Worm (Caenorhabditis elegans): ENCODE results near the gene F44E7.4.

The F44E7.4 gene

ce11 chrV:5778216-5778615, 1.5 kb upstream of the F44E7.4 start (continued):
- peak; percentile 44; the same call in 1 of the 2 replicates for TF ChIP-seq ctbp-1 (GFP tag; IDR thresholded peaks at IDR 0.05)
- 0 out of 2 replicates have a peak, but pooled peaks have one; percentile 18 for TF ChIP-seq nhr-42 (GFP tag; IDR thresholded peaks at IDR 0.05)

DNA sequence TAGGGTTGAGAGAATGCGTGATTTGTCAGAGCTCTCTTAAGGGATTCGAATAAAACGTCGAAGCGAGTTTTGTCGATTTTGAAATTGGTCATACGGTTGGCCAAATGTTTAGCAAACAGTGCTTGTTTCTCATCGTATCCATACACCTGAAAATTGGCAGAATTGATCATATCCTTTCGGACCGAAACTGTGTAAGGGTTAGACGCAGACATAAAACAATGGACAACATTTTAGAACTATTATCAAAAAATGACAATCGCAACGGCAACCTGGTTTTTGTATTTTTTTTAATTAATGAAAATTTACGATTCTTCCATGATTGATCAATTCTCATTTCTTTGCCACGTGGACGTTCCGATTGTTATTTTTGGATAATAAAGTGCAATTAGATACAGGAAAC, 2.6 kb downstream of the F44E7.4 start:
- no peak for TF ChIP-seq mdl-1 (tag; optimal IDR thresholded peaks at IDR 0.05)
- no peak for TF ChIP-seq lsy-2 (tag; optimal IDR thresholded peaks at IDR 0.05)
- TF ChIP-seq nhr-76 (tag; optimal IDR thresholded peaks at IDR 0.05): no peak
- TF ChIP-seq Y75B8A.6 (GFP tag; IDR thresholded peaks at IDR 0.05): no peak
- TF ChIP-seq ama-1 (optimal IDR thresholded peaks at IDR 0.05): no peak
- no peak for TF ChIP-seq dve-1 (tag; optimal IDR thresholded peaks at IDR 0.05; ENCODE audit: insufficient read depth)
- TF ChIP-seq mep-1 (tag; optimal IDR thresholded peaks at IDR 0.05): no peak
- TF ChIP-seq ceh-28 (tag; optimal IDR thresholded peaks at IDR 0.05): no peak
- no peak for TF ChIP-seq cey-2 (tag; optimal IDR thresholded peaks at IDR 0.05; ENCODE audit: borderline replicate concordance, insufficient read depth)
- TF ChIP-seq jun-1 (tag; optimal IDR thresholded peaks at IDR 0.05): no peak
- no peak for TF ChIP-seq lin-13 (GFP tag; optimal IDR thresholded peaks at IDR 0.05)
- no peak for TF ChIP-seq nhr-48 (tag; optimal IDR thresholded peaks at IDR 0.05)
- TF ChIP-seq egl-27 (tag; optimal IDR thresholded peaks at IDR 0.05): no peak
- TF ChIP-seq nhr-28 (tag; optimal IDR thresholded peaks at IDR 0.05): no peak
- TF ChIP-seq ZK546.5 (tag; optimal IDR thresholded peaks at IDR 0.05): no peak
- no peak for TF ChIP-seq mes-2 (tag; optimal IDR thresholded peaks at IDR 0.05; ENCODE audit: poor library complexity, severe bottlenecking)
- TF ChIP-seq ztf-7 (tag; optimal IDR thresholded peaks at IDR 0.05): no peak

- no peak for TF ChIP-seq jun-1 (tag; optimal IDR thresholded peaks at IDR 0.05)
- TF ChIP-seq mdl-1 (tag; optimal IDR thresholded peaks at IDR 0.05): no peak
- TF ChIP-seq ztf-7 (tag; optimal IDR thresholded peaks at IDR 0.05): no peak
- no peak for TF ChIP-seq mes-2 (tag; optimal IDR thresholded peaks at IDR 0.05; ENCODE audit: poor library complexity, severe bottlenecking)
- no peak for TF ChIP-seq php-3 (GFP tag; IDR thresholded peaks at IDR 0.05)
- no peak for TF ChIP-seq egl-27 (tag; optimal IDR thresholded peaks at IDR 0.05)
- no peak for TF ChIP-seq Y48G9A.11 (GFP tag; IDR thresholded peaks at IDR 0.05)
- TF ChIP-seq nhr-42 (GFP tag; IDR thresholded peaks at IDR 0.05): no peak
- no peak for TF ChIP-seq rbr-2 (tag; optimal IDR thresholded peaks at IDR 0.05)
Observed at ce11 chrV:5772503-5772902, 4.2 kb downstream of the F44E7.4 start.

DNA sequence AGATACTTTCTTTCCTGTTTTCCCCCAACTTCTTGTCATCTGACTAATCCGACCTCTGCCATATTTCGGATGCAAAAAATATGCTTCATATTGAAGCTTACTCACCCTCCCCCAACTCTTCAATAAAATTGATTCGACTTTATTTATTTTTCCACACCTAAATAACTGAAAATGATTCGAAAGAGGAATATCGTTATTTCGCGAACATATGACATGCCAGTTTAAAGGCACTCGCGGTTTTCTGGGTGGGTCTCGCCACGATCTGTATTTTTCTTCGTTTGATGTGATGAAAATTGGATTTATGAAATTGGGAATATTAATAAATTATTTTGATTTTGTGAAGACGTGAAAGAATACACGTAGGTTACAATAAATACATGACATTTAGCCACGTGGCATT, 5.1 kb downstream of the F44E7.4 start, which contains the start of gene F44E7.3:
Gene F44E7.3 (plus strand): TSS at position 319 of the 400 bp plus-strand sequence.
- TF ChIP-seq lin-38 (GFP tag; IDR thresholded peaks at IDR 0.05): peak; percentile 36; the same call in 1 of the 2 replicates
- peak; percentile 2 for TF ChIP-seq hlh-11 (tag; optimal IDR thresholded peaks at IDR 0.05)
- TF ChIP-seq egl-27 (tag; optimal IDR thresholded peaks at IDR 0.05): no peak
- no peak for TF ChIP-seq spr-3 (GFP tag; optimal IDR thresholded peaks at IDR 0.05)
- TF ChIP-seq Y75B8A.6 (GFP tag; IDR thresholded peaks at IDR 0.05): no peak
- peak; percentile 73 for TF ChIP-seq aha-1 (tag)
- no peak for TF ChIP-seq gei-8 (GFP tag; optimal IDR thresholded peaks at IDR 0.05)
- TF ChIP-seq ZK337.2 (GFP tag; IDR thresholded peaks at IDR 0.05): no peak
- peak in 1 of 2 experiments; percentile 59 for TF ChIP-seq unc-62 (GFP tag; optimal IDR thresholded peaks at IDR 0.05 in 1 of 2)
- TF ChIP-seq unc-62 (tag; optimal IDR thresholded peaks at IDR 0.05): no peak
- TF ChIP-seq mes-2 (tag; optimal IDR thresholded peaks at IDR 0.05; ENCODE audit: poor library complexity, severe bottlenecking): peak; percentile 14

- TF ChIP-seq T26A8.4 (GFP tag; IDR thresholded peaks at IDR 0.05) (no peak), mes-2 (tag; optimal IDR thresholded peaks at IDR 0.05; ENCODE audit: poor library complexity, severe bottlenecking) (peak; percentile 33), nhr-237 (tag; optimal IDR thresholded peaks at IDR 0.05) (no peak), D1046.2 (GFP tag; IDR thresholded peaks at IDR 0.05) (no peak), pqm-1 (tag; optimal IDR thresholded peaks at IDR 0.05) (no peak), mxl-3 (GFP tag; optimal IDR thresholded peaks at IDR 0.05) (no peak), Y75B8A.6 (GFP tag; IDR thresholded peaks at IDR 0.05) (no peak), F44E2.7 (GFP tag; IDR thresholded peaks at IDR 0.05) (no peak), ceh-62 (tag; optimal IDR thresholded peaks at IDR 0.05) (no peak), arid-1 (GFP tag; conservative IDR thresholded peaks at IDR 0.05) (no peak), R02D3.7 (tag; optimal IDR thresholded peaks at IDR 0.05) (no peak), sdz-12 (GFP tag; optimal IDR thresholded peaks at IDR 0.05) (no peak), mxl-2 (GFP tag; conservative IDR thresholded peaks at IDR 0.05) (peak; percentile 80), ces-1 (GFP tag; optimal IDR thresholded peaks at IDR 0.05) (no peak), dmd-9 (GFP tag; IDR thresholded peaks at IDR 0.05) (no peak), lin-29 (GFP tag; IDR thresholded peaks at IDR 0.05) (no peak), zip-2 (tag; optimal IDR thresholded peaks at IDR 0.05) (no peak), dve-1 (tag; optimal IDR thresholded peaks at IDR 0.05; ENCODE audit: insufficient read depth) (no peak)
Observed at ce11 chrV:5769999-5770398, 6.8 kb downstream of the F44E7.4 start.
